Fruit fly (Drosophila melanogaster) whole organism, embryonic: ENCODE measurements around the gene CG16957.

Experiments
- Asciz ChIP-seq: fragments of 200-800 bp; sonication (Bioruptor generic); optimal IDR thresholded peaks from 2 replicates; lab custom pipeline; 2017; ENCODE audit warnings: missing biosample characterization, mild to moderate bottlenecking, missing genetic modification characterization, missing genetic modification reagents
- Bteb2 ChIP-seq: fragments of 200-800 bp; sonication (Bioruptor generic); optimal IDR thresholded peaks from 2 replicates; lab custom pipeline; 2016; ENCODE audit warnings: missing biosample characterization, missing genetic modification characterization
- CG10209 ChIP-seq: fragments of 200-800 bp; sonication (Bioruptor generic); optimal IDR thresholded peaks from 3 replicates; lab custom pipeline; 2017; ENCODE audit warnings: missing biosample characterization, mild to moderate bottlenecking, missing genetic modification characterization, missing genetic modification reagents
- CG10267 ChIP-seq: fragments of 200-800 bp; sonication (Bioruptor generic); optimal IDR thresholded peaks from 2 replicates; lab custom pipeline; 2018; ENCODE audit warnings: missing biosample characterization, mild to moderate bottlenecking, missing genetic modification characterization, moderate library complexity
- CG10321 ChIP-seq: fragments of 200-800 bp; sonication (Bioruptor generic); IDR thresholded peaks from 2 replicates; pipeline ENCODE4 v1.3.6; 2022; ENCODE audit warnings: missing biosample characterization, missing genetic modification characterization
- CG1233 ChIP-seq: fragments of 200-800 bp; sonication (Bioruptor generic); optimal IDR thresholded peaks from 4 replicates; lab custom pipeline; 2018; ENCODE audit warnings: missing biosample characterization, mild to moderate bottlenecking, missing genetic modification characterization
- CG13624 ChIP-seq: fragments of 200-800 bp; sonication (Bioruptor generic); optimal IDR thresholded peaks from 2 replicates; lab custom pipeline; 2016; ENCODE audit warnings: missing biosample characterization, missing genetic modification characterization
- CG13894 ChIP-seq: fragments of 200-800 bp; sonication (Bioruptor generic); optimal IDR thresholded peaks from 3 replicates; lab custom pipeline; 2018; ENCODE audit warnings: missing biosample characterization, mild to moderate bottlenecking, missing genetic modification characterization, moderate library complexity
- CG17802 ChIP-seq: fragments of 200-800 bp; sonication (Bioruptor generic); optimal IDR thresholded peaks from 2 replicates; lab custom pipeline; 2018; ENCODE audit warnings: missing biosample characterization, mild to moderate bottlenecking, missing genetic modification characterization, moderate library complexity
- CG17912 ChIP-seq: fragments of 200-800 bp; sonication (Bioruptor generic); optimal IDR thresholded peaks from 2 replicates; lab custom pipeline; 2018; ENCODE audit warnings: missing biosample characterization, mild to moderate bottlenecking, missing genetic modification characterization
- CG18476 ChIP-seq: fragments of 200-800 bp; sonication (Bioruptor generic); optimal IDR thresholded peaks from 2 replicates; lab custom pipeline; 2016; ENCODE audit warnings: missing biosample characterization, mild to moderate bottlenecking, missing genetic modification characterization
- CG2889 ChIP-seq: fragments of 200-800 bp; sonication (Bioruptor generic); IDR thresholded peaks from 3 replicates; pipeline ENCODE4 v1.3.6; 2022; ENCODE audit warnings: missing biosample characterization, missing genetic modification characterization
- CG31388 ChIP-seq: fragments of 200-800 bp; sonication (Bioruptor generic); optimal IDR thresholded peaks from 2 replicates; lab custom pipeline; 2016; ENCODE audit warnings: missing biosample characterization, missing genetic modification characterization
- CG31441 ChIP-seq: fragments of 200-800 bp; sonication (Bioruptor generic); IDR thresholded peaks from 2 replicates; pipeline ENCODE4 v1.3.6; 2022; ENCODE audit warnings: missing biosample characterization, missing genetic modification characterization
- CG3407 ChIP-seq: fragments of 200-800 bp; sonication (Bioruptor generic); optimal IDR thresholded peaks from 2 replicates; lab custom pipeline; 2018; ENCODE audit warnings: missing biosample characterization, mild to moderate bottlenecking, missing genetic modification characterization
- CG6175 ChIP-seq: fragments of 200-800 bp; sonication (Bioruptor generic); IDR thresholded peaks from 3 replicates; pipeline ENCODE4 v1.3.6; 2022; ENCODE audit warnings: missing biosample characterization, missing genetic modification characterization
- CG7987 ChIP-seq: fragments of 200-800 bp; sonication (Bioruptor generic); optimal IDR thresholded peaks from 2 replicates; lab custom pipeline; 2018; ENCODE audit warnings: missing biosample characterization, mild to moderate bottlenecking, missing genetic modification characterization, moderate library complexity
- CG8478 ChIP-seq: fragments of >200 bp; optimal IDR thresholded peaks from 2 replicates; lab custom pipeline; 2018
- CG8924 ChIP-seq: fragments of 200-800 bp; optimal IDR thresholded peaks from 3 replicates; lab custom pipeline; 2019; ENCODE audit warnings: missing biosample characterization, mild to moderate bottlenecking, missing genetic modification characterization, moderate library complexity
- Camta ChIP-seq: fragments of 200-800 bp; sonication (Bioruptor generic); optimal IDR thresholded peaks from 2 replicates; lab custom pipeline; 2016; ENCODE audit warnings: missing biosample characterization, missing genetic modification characterization
- D19A ChIP-seq: fragments of 200-800 bp; optimal IDR thresholded peaks from 3 replicates; lab custom pipeline; 2019; ENCODE audit warnings: missing biosample characterization, mild to moderate bottlenecking, missing genetic modification characterization, moderate library complexity
- Dbx ChIP-seq: fragments of 200-800 bp; sonication (Bioruptor generic); IDR thresholded peaks from 3 replicates; pipeline ENCODE4 v1.3.6; 2022; ENCODE audit warnings: missing biosample characterization, missing genetic modification characterization
- H15 ChIP-seq: fragments of 200-800 bp; sonication (Bioruptor generic); IDR thresholded peaks from 3 replicates; pipeline ENCODE4 v1.3.6; 2022; ENCODE audit warnings: missing biosample characterization, missing genetic modification characterization
- H2.0 ChIP-seq: fragments of 200-800 bp; sonication (Bioruptor generic); IDR thresholded peaks from 2 replicates; pipeline ENCODE4 v1.3.6; 2022; ENCODE audit warnings: missing biosample characterization, missing genetic modification characterization
- Hmr ChIP-seq: fragments of 200-800 bp; sonication (Bioruptor generic); optimal IDR thresholded peaks from 3 replicates; lab custom pipeline; 2017; ENCODE audit warnings: mild to moderate bottlenecking, missing biosample characterization, missing genetic modification reagents, missing genetic modification characterization
- Hmx ChIP-seq: fragments of 200-800 bp; sonication (Bioruptor generic); optimal IDR thresholded peaks from 2 replicates; lab custom pipeline; 2016; ENCODE audit warnings: missing biosample characterization, missing genetic modification characterization
- Lhr ChIP-seq: fragments of 200-800 bp; sonication (Bioruptor generic); optimal IDR thresholded peaks from 3 replicates; lab custom pipeline; 2017; ENCODE audit warnings: mild to moderate bottlenecking, missing biosample characterization, missing genetic modification reagents, missing genetic modification characterization
- Lpt ChIP-seq: fragments of >200 bp; optimal IDR thresholded peaks from 2 replicates; lab custom pipeline; 2018; ENCODE audit warnings: missing biosample characterization, missing genetic modification characterization
- MBD-R2 ChIP-seq: fragments of 200-800 bp; sonication (Bioruptor generic); IDR thresholded peaks from 2 replicates; pipeline ENCODE4 v1.3.6; 2022; ENCODE audit warnings: missing biosample characterization, missing genetic modification characterization
- NFAT ChIP-seq: fragments of 200-800 bp; sonication (Bioruptor generic); IDR thresholded peaks from 2 replicates; pipeline ENCODE4 v1.3.6; 2022; ENCODE audit warnings: missing biosample characterization, missing genetic modification characterization
- NfI ChIP-seq: fragments of 200-800 bp; sonication (Bioruptor generic); optimal IDR thresholded peaks from 3 replicates; lab custom pipeline; 2018; ENCODE audit warnings: missing biosample characterization, mild to moderate bottlenecking, missing genetic modification characterization, moderate library complexity
- Pdp1 ChIP-seq, 2 experiments: fragments of 200-800 bp; sonication (Bioruptor generic); optimal IDR thresholded peaks; 3 replicates each; lab custom pipeline; 2016; ENCODE audit warnings: missing biosample characterization in 2 of 2, missing genetic modification characterization in 2 of 2, mild to moderate bottlenecking in 1 of 2, moderate library complexity in 1 of 2
- Poxn ChIP-seq: fragments of 200-800 bp; sonication (Bioruptor generic); IDR thresholded peaks from 2 replicates; pipeline ENCODE4 v1.3.6; 2022; ENCODE audit warnings: missing biosample characterization, missing genetic modification characterization
- Sox100B ChIP-seq: fragments of 200-800 bp; sonication (Bioruptor generic); optimal IDR thresholded peaks from 3 replicates; lab custom pipeline; 2018; ENCODE audit warnings: missing biosample characterization, mild to moderate bottlenecking, missing genetic modification characterization
- ac ChIP-seq: fragments of 200-800 bp; sonication (Bioruptor generic); optimal IDR thresholded peaks from 3 replicates; lab custom pipeline; 2017; ENCODE audit warnings: missing biosample characterization, mild to moderate bottlenecking, missing genetic modification characterization
- cg ChIP-seq: fragments of 200-800 bp; sonication (Bioruptor generic); optimal IDR thresholded peaks from 3 replicates; lab custom pipeline; 2019; ENCODE audit warnings: missing biosample characterization, mild to moderate bottlenecking, missing genetic modification characterization, moderate library complexity
- disco-r ChIP-seq: fragments of 200-800 bp; sonication (Bioruptor generic); optimal IDR thresholded peaks from 2 replicates; lab custom pipeline; 2016; ENCODE audit warnings: missing biosample characterization, missing genetic modification characterization
- dmrt11E ChIP-seq: fragments of 200-800 bp; sonication (Bioruptor generic); optimal IDR thresholded peaks from 3 replicates; lab custom pipeline; 2018; ENCODE audit warnings: missing biosample characterization, mild to moderate bottlenecking, missing genetic modification characterization, moderate library complexity
- ftz-f1 ChIP-seq: fragments of 200-800 bp; sonication (Bioruptor generic); optimal IDR thresholded peaks from 2 replicates; lab custom pipeline; 2016; ENCODE audit warnings: missing biosample characterization, missing genetic modification characterization
- hkb ChIP-seq, 2 experiments: fragments of 200-800 bp in 1 of 2; fragments of >200 bp in 1 of 2; sonication (Bioruptor generic) in 1 of 2; IDR thresholded peaks in 1 of 2; optimal IDR thresholded peaks in 1 of 2; 2 replicates each; pipeline versions ENCODE4 v1.3.6 to Lab custom; 2017 to 2022; ENCODE audit warnings: missing biosample characterization in 1 of 2, missing genetic modification characterization in 1 of 2
- knrl ChIP-seq: fragments of 200-800 bp; sonication (Bioruptor generic); IDR thresholded peaks from 3 replicates; pipeline ENCODE4 v1.3.6; 2022; ENCODE audit warnings: missing biosample characterization, missing genetic modification characterization; ENCODE audit not compliant: partially characterized antibody
- nerfin-1 ChIP-seq: fragments of 200-800 bp; sonication (Bioruptor generic); optimal IDR thresholded peaks from 3 replicates; lab custom pipeline; 2019; ENCODE audit warnings: missing biosample characterization, mild to moderate bottlenecking, missing genetic modification characterization, moderate library complexity
- nerfin-2 ChIP-seq: fragments of 200-800 bp; sonication (Bioruptor generic); IDR thresholded peaks from 2 replicates; pipeline ENCODE4 v1.3.6; 2022; ENCODE audit warnings: missing biosample characterization, missing genetic modification characterization; ENCODE audit not compliant: partially characterized antibody
- nmo ChIP-seq: fragments of 200-800 bp; sonication (Bioruptor generic); optimal IDR thresholded peaks from 2 replicates; lab custom pipeline; 2018; ENCODE audit warnings: missing biosample characterization, mild to moderate bottlenecking, missing genetic modification characterization, moderate library complexity
- onecut ChIP-seq: fragments of 200-800 bp; sonication (Bioruptor generic); IDR thresholded peaks from 2 replicates; pipeline ENCODE4 v1.3.6; 2022; ENCODE audit warnings: missing biosample characterization, missing genetic modification characterization
- ro ChIP-seq: fragments of 200-800 bp; sonication (Bioruptor generic); IDR thresholded peaks from 2 replicates; pipeline ENCODE4 v1.3.6; 2022; ENCODE audit warnings: missing biosample characterization, missing genetic modification characterization
- salm ChIP-seq: fragments of 200-800 bp; sonication (Bioruptor generic); optimal IDR thresholded peaks from 2 replicates; lab custom pipeline; 2018; ENCODE audit warnings: missing biosample characterization, mild to moderate bottlenecking, missing genetic modification characterization
- slbo ChIP-seq: fragments of 200-800 bp; sonication (Bioruptor generic); IDR thresholded peaks from 2 replicates; pipeline ENCODE4 v1.3.6; 2022; ENCODE audit warnings: missing biosample characterization, missing genetic modification characterization
- trem ChIP-seq: fragments of 200-800 bp; optimal IDR thresholded peaks from 3 replicates; lab custom pipeline; 2019; ENCODE audit warnings: missing biosample characterization, mild to moderate bottlenecking, missing genetic modification characterization, moderate library complexity
- wdn ChIP-seq: fragments of 200-800 bp; sonication (Bioruptor generic); IDR thresholded peaks from 2 replicates; pipeline ENCODE4 v1.3.6; 2022; ENCODE audit warnings: missing biosample characterization, missing genetic modification characterization

Gene CG16957

dm6 chr2L:13382351-13383029 is 13.5 kb downstream of the CG16957 start, which contains the start of gene loqs (continued):
- TF ChIP-seq Pdp1 (GFP tag; optimal IDR thresholded peaks at IDR 0.05; lab: Kevin White, UChicago) (peak in 1 of 2 experiments; percentile 36), NfI (GFP tag; lab: Kevin White, UChicago) (no peak), Lpt (GFP tag; lab: Kevin White, UChicago) (no peak), Dbx (GFP tag; lab: Robert Waterston, UW) (no peak), CG13624 (GFP tag; lab: Kevin White, UChicago) (no peak), ftz-f1 (GFP tag; lab: Kevin White, UChicago) (no peak), CG31388 (no peak), CG13894 (no peak), Hmr (GFP tag; lab: Kevin White, UChicago) (no peak), CG17912 (GFP tag; lab: Kevin White, UChicago) (no peak), Poxn (GFP tag; lab: Robert Waterston, UW) (no peak), CG10267 (tag; lab: Kevin White, UChicago) (peak; percentile 39), CG10209 (GFP tag; lab: Kevin White, UChicago) (no peak), nerfin-2 (GFP tag; lab: Robert Waterston, UW) (no peak), cg (no peak), wdn (GFP tag; lab: Robert Waterston, UW) (no peak), D19A (tag; lab: Kevin White, UChicago) (no peak), nerfin-1 (tag; lab: Kevin White, UChicago) (no peak), slbo (GFP tag; lab: Robert Waterston, UW) (peak; percentile 46; the same call in 1 of the 2 replicates), hkb (optimal IDR thresholded peaks at IDR 0.05; lab: Kevin White, UChicago) (no peak), hkb (GFP tag; IDR thresholded peaks at IDR 0.05; lab: Robert Waterston, UW) (no peak), knrl (GFP tag; lab: Robert Waterston, UW) (no peak; the same call in 2 of the 3 replicates), salm (no peak), CG18476 (GFP tag; lab: Kevin White, UChicago) (no peak), CG31441 (GFP tag; lab: Robert Waterston, UW) (no peak), CG3407 (GFP tag; lab: Kevin White, UChicago) (no peak), nmo (GFP tag; lab: Kevin White, UChicago) (no peak), CG1233 (GFP tag; lab: Kevin White, UChicago) (no peak), CG17802 (tag; lab: Kevin White, UChicago) (no peak), Hmx (GFP tag; lab: Kevin White, UChicago) (no peak), disco-r (no peak), MBD-R2 (peak; percentile 68), CG8924 (tag; lab: Kevin White, UChicago) (peak; percentile 31), Sox100B (GFP tag; lab: Kevin White, UChicago) (no peak), CG2889 (GFP tag; lab: Robert Waterston, UW) (no peak), onecut (GFP tag; lab: Robert Waterston, UW) (peak; percentile 99), Bteb2 (no peak), ac (GFP tag; lab: Kevin White, UChicago) (no peak), NFAT (no peak), ro (no peak), CG8478 (no peak), CG7987 (GFP tag; lab: Kevin White, UChicago) (no peak), CG6175 (GFP tag; lab: Robert Waterston, UW) (no peak), Asciz (GFP tag; lab: Kevin White, UChicago) (no peak), H15 (GFP tag; lab: Robert Waterston, UW) (no peak), trem (peak; percentile 54), Lhr (GFP tag; lab: Kevin White, UChicago) (no peak), dmrt11E (tag; lab: Kevin White, UChicago) (no peak), Camta (GFP tag; lab: Kevin White, UChicago) (no peak), H2.0 (GFP tag; lab: Robert Waterston, UW) (no peak), CG10321 (GFP tag; lab: Robert Waterston, UW) (no peak)
